Worm (Caenorhabditis elegans) whole organism, L1 larva: ENCODE results near the gene W08A12.3.

Experiments
- C16A3.4 ChIP-seq: fragments of 150-350 bp; optimal IDR thresholded peaks from 2 replicates; lab custom pipeline; 2014; ENCODE audit warnings: missing biosample characterization, missing genetic modification characterization
- C34B4.2 ChIP-seq: sonication (generic microtip); optimal IDR thresholded peaks from 2 replicates; lab custom pipeline; 2017; ENCODE audit warnings: mild to moderate bottlenecking, missing genetic modification characterization, missing compliant biosample characterization
- alr-1 ChIP-seq: fragments of 200-800 bp; sonication (Bioruptor generic); optimal IDR thresholded peaks from 2 replicates; lab custom pipeline; 2018; ENCODE audit warnings: borderline replicate concordance, mild to moderate bottlenecking, missing genetic modification characterization, missing compliant biosample characterization
- aly-2 ChIP-seq: fragments of 150-350 bp; optimal IDR thresholded peaks from 2 replicates; lab custom pipeline; 2014; ENCODE audit warnings: missing biosample characterization, missing genetic modification characterization
- blmp-1 ChIP-seq: fragments of 150-350 bp; optimal IDR thresholded peaks from 2 replicates; lab custom pipeline; 2014; ENCODE audit warnings: missing biosample characterization, missing genetic modification characterization
- ceh-63 ChIP-seq: fragments of 200-800 bp; sonication (Bioruptor generic); optimal IDR thresholded peaks from 2 replicates; lab custom pipeline; 2018; ENCODE audit warnings: mild to moderate bottlenecking, missing genetic modification characterization, missing compliant biosample characterization
- ceh-8 ChIP-seq: fragments of 200-800 bp; sonication (Bioruptor generic); optimal IDR thresholded peaks from 2 replicates; lab custom pipeline; 2018; ENCODE audit warnings: mild to moderate bottlenecking, missing genetic modification characterization, moderate library complexity, missing compliant biosample characterization
- ceh-88 ChIP-seq: fragments of 200-800 bp; sonication (Bioruptor generic); IDR thresholded peaks from 2 replicates; pipeline ENCODE4 v1.3.6; 2022; ENCODE audit warnings: missing genetic modification characterization, missing compliant biosample characterization
- dsc-1 ChIP-seq: sonication (generic microtip); optimal IDR thresholded peaks from 2 replicates; lab custom pipeline; 2016; ENCODE audit warnings: mild to moderate bottlenecking, missing genetic modification characterization, missing compliant biosample characterization
- efl-1 ChIP-seq, 4 experiments: fragments of 150-350 bp; optimal IDR thresholded peaks in 3 of 4; peaks in 1 of 4; 1 replicate in 1 of 4; 2 replicates in 3 of 4; lab custom pipeline; 2014; ENCODE audit warnings: missing biosample characterization in 2 of 4, missing genetic modification characterization in 2 of 4, missing genetic modification reagents in 2 of 4
- egl-27 ChIP-seq, 2 experiments: fragments of 150-350 bp in 1 of 2; sonication (generic microtip); optimal IDR thresholded peaks; 3 replicates each; lab custom pipeline; 2017 to 2018; ENCODE audit warnings: missing biosample characterization in 2 of 2, missing genetic modification characterization in 2 of 2, missing genetic modification reagents in 2 of 2
- elt-2 ChIP-seq: sonication (generic microtip); optimal IDR thresholded peaks from 2 replicates; lab custom pipeline; 2016; ENCODE audit warnings: missing genetic modification characterization, mild to moderate bottlenecking, inconsistent platforms, missing compliant biosample characterization, missing genetic modification reagents
- fkh-4 ChIP-seq: sonication (generic microtip); optimal IDR thresholded peaks from 2 replicates; lab custom pipeline; 2016; ENCODE audit warnings: missing compliant biosample characterization, missing genetic modification characterization, borderline replicate concordance
- fkh-8 ChIP-seq: sonication (generic microtip); optimal IDR thresholded peaks from 2 replicates; lab custom pipeline; 2016; ENCODE audit warnings: mild to moderate bottlenecking, missing genetic modification characterization, missing compliant biosample characterization
- grh-1 ChIP-seq: fragments of 200-800 bp; sonication (Bioruptor generic); IDR thresholded peaks from 2 replicates; pipeline ENCODE4 v1.3.6; 2022; ENCODE audit warnings: missing genetic modification reagents, missing genetic modification characterization, missing compliant biosample characterization
- hlh-4 ChIP-seq: sonication (generic microtip); optimal IDR thresholded peaks from 2 replicates; lab custom pipeline; 2016; ENCODE audit warnings: mild to moderate bottlenecking, missing genetic modification characterization, missing compliant biosample characterization
- isw-1 ChIP-seq: fragments of 200-800 bp; sonication (Bioruptor generic); IDR thresholded peaks from 2 replicates; pipeline ENCODE4 v1.3.6; 2022; ENCODE audit warnings: missing genetic modification characterization, missing compliant biosample characterization
- jun-1 ChIP-seq: fragments of 150-350 bp; optimal IDR thresholded peaks from 2 replicates; lab custom pipeline; 2014; ENCODE audit warnings: missing biosample characterization, missing genetic modification reagents, missing genetic modification characterization
- lin-13 ChIP-seq: fragments of 150-350 bp; optimal IDR thresholded peaks from 2 replicates; lab custom pipeline; 2014; ENCODE audit warnings: missing biosample characterization, missing genetic modification reagents, missing genetic modification characterization
- lin-14 ChIP-seq: fragments of 200-800 bp; sonication (Bioruptor generic); optimal IDR thresholded peaks from 2 replicates; lab custom pipeline; 2018; ENCODE audit warnings: mild to moderate bottlenecking, missing genetic modification characterization, moderate library complexity, missing compliant biosample characterization
- lir-3 ChIP-seq: sonication (generic microtip); optimal IDR thresholded peaks from 2 replicates; lab custom pipeline; 2016; ENCODE audit warnings: mild to moderate bottlenecking, missing genetic modification characterization, moderate library complexity, missing compliant biosample characterization; ENCODE audit not compliant: poor library complexity
- lsy-2 ChIP-seq, 2 experiments: fragments of 150-350 bp; optimal IDR thresholded peaks; 2 replicates each; lab custom pipeline; 2014; ENCODE audit warnings: missing biosample characterization in 2 of 2, missing genetic modification characterization in 2 of 2
- mab-9 ChIP-seq: fragments of 200-800 bp; sonication (Bioruptor generic); IDR thresholded peaks from 2 replicates; pipeline ENCODE4 v1.3.6; 2022; ENCODE audit warnings: missing genetic modification reagents, missing genetic modification characterization, missing compliant biosample characterization
- mdl-1 ChIP-seq, 2 experiments: fragments of 150-350 bp; optimal IDR thresholded peaks; 2 replicates each; lab custom pipeline; 2014 to 2017; ENCODE audit warnings: missing biosample characterization in 2 of 2, missing genetic modification characterization in 2 of 2, inconsistent platforms in 1 of 2
- mep-1 ChIP-seq: fragments of 150-350 bp; optimal IDR thresholded peaks from 2 replicates; lab custom pipeline; 2014; ENCODE audit warnings: missing biosample characterization, missing genetic modification characterization
- nhr-11 ChIP-seq: fragments of 150-350 bp; optimal IDR thresholded peaks from 2 replicates; lab custom pipeline; 2014; ENCODE audit warnings: missing biosample characterization, missing genetic modification characterization
- nhr-12 ChIP-seq: sonication (generic microtip); optimal IDR thresholded peaks from 2 replicates; lab custom pipeline; 2017; ENCODE audit warnings: missing biosample characterization, missing genetic modification characterization
- nhr-19 ChIP-seq: fragments of 200-800 bp; sonication (Bioruptor generic); conservative IDR thresholded peaks from 2 replicates; pipeline ENCODE4 v1.3.6; 2022; ENCODE audit warnings: missing genetic modification characterization, missing compliant biosample characterization
- nhr-237 ChIP-seq: fragments of 150-350 bp; optimal IDR thresholded peaks from 2 replicates; lab custom pipeline; 2014; ENCODE audit warnings: missing biosample characterization, missing genetic modification characterization
- nhr-47 ChIP-seq: sonication (generic microtip); optimal IDR thresholded peaks from 2 replicates; lab custom pipeline; 2016; ENCODE audit warnings: mild to moderate bottlenecking, missing genetic modification characterization, moderate library complexity, missing compliant biosample characterization
- nhr-71 ChIP-seq: sonication (generic microtip); optimal IDR thresholded peaks from 2 replicates; lab custom pipeline; 2016; ENCODE audit warnings: mild to moderate bottlenecking, missing genetic modification characterization, moderate library complexity, missing compliant biosample characterization
- nhr-77 ChIP-seq: fragments of 150-350 bp; optimal IDR thresholded peaks from 2 replicates; lab custom pipeline; 2014; ENCODE audit warnings: missing biosample characterization, missing genetic modification characterization
- nhr-84 ChIP-seq: sonication (generic microtip); optimal IDR thresholded peaks from 2 replicates; lab custom pipeline; 2017; ENCODE audit warnings: missing biosample characterization, missing genetic modification characterization
- nhr-85 ChIP-seq: sonication (generic microtip); peaks from one replicate; lab custom pipeline; 2016; ENCODE audit warnings: missing genetic modification characterization, inconsistent platforms, missing compliant biosample characterization
- pax-3 ChIP-seq: fragments of 200-800 bp; sonication (Bioruptor generic); optimal IDR thresholded peaks from 2 replicates; lab custom pipeline; 2018; ENCODE audit warnings: mild to moderate bottlenecking, missing genetic modification characterization, moderate library complexity, missing compliant biosample characterization
- rnt-1 ChIP-seq: sonication (generic microtip); optimal IDR thresholded peaks from 2 replicates; lab custom pipeline; 2016; ENCODE audit warnings: mild to moderate bottlenecking, missing genetic modification characterization, moderate library complexity, missing compliant biosample characterization
- snpc-4 ChIP-seq: fragments of 150-350 bp; optimal IDR thresholded peaks from 2 replicates; lab custom pipeline; 2014; ENCODE audit warnings: missing biosample characterization, missing genetic modification characterization
- snu-23 ChIP-seq: sonication (generic microtip); optimal IDR thresholded peaks from 2 replicates; lab custom pipeline; 2016; ENCODE audit warnings: missing genetic modification characterization, missing compliant biosample characterization
- sox-4 ChIP-seq: sonication (generic microtip); optimal IDR thresholded peaks from 2 replicates; lab custom pipeline; 2016; ENCODE audit warnings: missing genetic modification characterization, missing compliant biosample characterization
- sptf-1 ChIP-seq: fragments of 150-350 bp; optimal IDR thresholded peaks from 2 replicates; lab custom pipeline; 2014; ENCODE audit warnings: missing biosample characterization, missing genetic modification characterization
- tlp-1 ChIP-seq: fragments of 150-350 bp; optimal IDR thresholded peaks from 2 replicates; lab custom pipeline; 2014; ENCODE audit warnings: missing biosample characterization, missing genetic modification characterization
- unc-130 ChIP-seq: fragments of 150-350 bp; optimal IDR thresholded peaks from 2 replicates; lab custom pipeline; 2017; ENCODE audit warnings: missing biosample characterization, missing genetic modification characterization, inconsistent platforms
- unc-30 ChIP-seq: sonication (generic microtip); optimal IDR thresholded peaks from 2 replicates; lab custom pipeline; 2017; ENCODE audit warnings: missing biosample characterization, missing genetic modification characterization
- unc-62 ChIP-seq: fragments of 150-350 bp; optimal IDR thresholded peaks from 2 replicates; lab custom pipeline; 2014; ENCODE audit warnings: missing biosample characterization, missing genetic modification reagents, missing genetic modification characterization
- vab-15 ChIP-seq: sonication (generic microtip); optimal IDR thresholded peaks from 2 replicates; lab custom pipeline; 2017; ENCODE audit warnings: missing genotype, mild to moderate bottlenecking, missing genetic modification characterization, missing compliant biosample characterization
- zag-1 ChIP-seq: fragments of 150-350 bp; optimal IDR thresholded peaks from 2 replicates; lab custom pipeline; 2014; ENCODE audit warnings: missing biosample characterization, missing genetic modification characterization
- ztf-11 ChIP-seq, 2 experiments: sonication (generic microtip); optimal IDR thresholded peaks; 2 replicates each; lab custom pipeline; 2016 to 2017; ENCODE audit warnings: missing genetic modification characterization in 2 of 2, missing biosample characterization in 1 of 2, missing compliant biosample characterization in 1 of 2
- ztf-4 ChIP-seq: fragments of 150-350 bp; optimal IDR thresholded peaks from 2 replicates; lab custom pipeline; 2014; ENCODE audit warnings: missing biosample characterization, missing genetic modification characterization

The W08A12.3 gene

DNA sequence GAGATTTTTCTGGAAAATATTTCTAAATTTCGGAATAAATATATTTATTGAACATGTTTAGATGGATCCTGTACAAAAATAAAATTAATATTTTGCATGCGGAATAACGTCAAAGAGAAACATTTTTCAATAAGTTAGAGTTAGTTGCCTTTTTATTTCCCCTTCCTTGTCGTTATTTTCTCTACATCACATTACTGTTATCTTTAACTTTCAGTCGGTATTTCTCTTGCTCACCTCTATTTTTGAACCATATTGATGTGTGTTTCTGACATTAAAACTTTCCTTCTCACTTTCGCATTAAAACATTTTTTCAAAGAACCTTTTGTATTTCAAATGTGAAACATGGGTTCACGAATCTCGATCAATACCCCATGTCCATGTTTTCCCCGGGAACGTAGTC lies 12.2 kb upstream of the W08A12.3 start, which contains the start of gene Y39H10B.3:
TSS of gene Y39H10B.3 (plus strand) at position 301 of the 400 bp plus-strand sequence.
- TF ChIP-seq nhr-19 (GFP tag; lab: Robert Waterston, UW) (no peak), snu-23 (GFP tag; lab: Kevin White, UChicago) (no peak), nhr-12 (no peak), nhr-237 (tag; lab: Kevin White, UChicago) (no peak), jun-1 (tag; lab: Kevin White, UChicago) (no peak), lir-3 (tag; lab: Kevin White, UChicago) (no peak)

DNA sequence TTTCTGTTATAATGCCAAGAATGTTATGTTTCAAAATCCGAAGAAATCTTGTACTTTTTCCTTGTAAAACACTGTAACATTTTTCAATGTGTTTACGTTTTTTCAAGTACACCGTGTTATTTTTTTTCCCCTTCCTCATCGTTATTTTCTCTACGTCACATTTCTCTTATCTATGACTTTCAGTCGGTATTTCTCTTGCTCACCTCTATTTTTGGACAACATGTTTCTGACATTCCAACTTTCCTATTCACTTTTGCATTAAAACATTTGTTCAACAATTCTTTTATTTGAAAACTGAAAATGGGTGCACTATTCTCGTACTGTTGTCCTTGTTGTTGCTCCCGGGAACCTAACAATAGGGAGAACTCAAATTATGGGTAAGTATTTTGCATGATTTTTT lies 9.6 kb upstream of the W08A12.3 start, which contains the start of gene pals-33:
TSS of gene pals-33 (plus strand) at position 301 of the 400 bp plus-strand sequence.
- TF ChIP-seq unc-30: no peak
- no peak for TF ChIP-seq ceh-8 (GFP tag; lab: Kevin White, UChicago)
- no peak for TF ChIP-seq dsc-1 (tag; lab: Kevin White, UChicago)
- no peak for TF ChIP-seq mdl-1 (tag; optimal IDR thresholded peaks at IDR 0.05; lab: Kevin White, UChicago)
- TF ChIP-seq unc-62 (GFP tag; lab: Kevin White, UChicago): no peak
- no peak for TF ChIP-seq nhr-47 (tag; lab: Kevin White, UChicago)
- no peak for TF ChIP-seq lin-13 (GFP tag; lab: Kevin White, UChicago)
- TF ChIP-seq C16A3.4 (tag; lab: Kevin White, UChicago): no peak
- no peak for TF ChIP-seq nhr-237 (tag; lab: Kevin White, UChicago)
- no peak for TF ChIP-seq isw-1 (GFP tag; lab: Robert Waterston, UW)
- TF ChIP-seq C34B4.2 (tag; lab: Kevin White, UChicago): no peak
- no peak for TF ChIP-seq rnt-1 (tag; lab: Kevin White, UChicago)
- no peak for TF ChIP-seq unc-130 (tag; lab: Kevin White, UChicago)
- no peak for TF ChIP-seq pax-3
- TF ChIP-seq mep-1: no peak
- TF ChIP-seq sox-4 (tag; lab: Kevin White, UChicago): no peak
- no peak for TF ChIP-seq tlp-1 (tag; lab: Kevin White, UChicago)
- TF ChIP-seq zag-1 (tag; lab: Kevin White, UChicago): no peak
- TF ChIP-seq egl-27 (tag; optimal IDR thresholded peaks at IDR 0.05; lab: Kevin White, UChicago): no peak

DNA sequence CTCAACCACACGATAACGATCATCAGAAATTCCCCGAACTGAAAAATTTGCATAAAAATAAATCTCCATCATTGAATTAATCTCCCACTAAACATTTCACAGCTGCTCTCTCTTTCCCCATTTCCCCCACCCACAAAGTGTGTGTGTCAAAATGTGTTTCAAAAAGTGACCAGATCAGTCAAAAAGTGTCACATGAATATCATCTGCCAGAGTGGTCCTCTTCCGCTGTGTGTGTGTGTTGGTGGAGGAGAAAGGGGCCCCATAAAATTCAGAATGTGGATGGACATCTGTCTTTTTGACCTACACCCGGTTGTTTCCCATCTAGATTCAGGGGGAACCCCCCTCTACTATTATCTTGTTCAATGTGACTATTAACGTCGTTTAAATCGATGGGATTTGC lies 5.4 kb upstream of the W08A12.3 start:
- TF ChIP-seq fkh-4 (tag; lab: Kevin White, UChicago) (no peak), rnt-1 (tag; lab: Kevin White, UChicago) (peak; percentile 57), nhr-11 (tag; lab: Kevin White, UChicago) (no peak), blmp-1 (tag; lab: Kevin White, UChicago) (no peak), snpc-4 (tag; lab: Kevin White, UChicago) (no peak), vab-15 (no peak), hlh-4 (tag; lab: Kevin White, UChicago) (no peak), mep-1 (no peak), grh-1 (GFP tag; lab: Robert Waterston, UW) (no peak), C34B4.2 (tag; lab: Kevin White, UChicago) (no peak), nhr-77 (tag; lab: Kevin White, UChicago) (no peak), unc-130 (tag; lab: Kevin White, UChicago) (peak; percentile 42), ztf-11 (tag; optimal IDR thresholded peaks at IDR 0.05; lab: Kevin White, UChicago) (no peak), ceh-63 (GFP tag; lab: Kevin White, UChicago) (no peak), snu-23 (GFP tag; lab: Kevin White, UChicago) (no peak), fkh-8 (no peak), mdl-1 (tag; optimal IDR thresholded peaks at IDR 0.05; lab: Kevin White, UChicago) (no peak), C16A3.4 (tag; lab: Kevin White, UChicago) (no peak), egl-27 (tag; optimal IDR thresholded peaks at IDR 0.05; lab: Kevin White, UChicago) (no peak), sptf-1 (tag; lab: Kevin White, UChicago) (no peak), lin-14 (GFP tag; lab: Kevin White, UChicago) (peak; percentile 89), efl-1 (optimal IDR thresholded peaks at IDR 0.05; lab: Kevin White, UChicago) (no peak), efl-1 (GFP tag; optimal IDR thresholded peaks at IDR 0.05 in 1 of 2; lab: Kevin White, UChicago) (peak in 1 of 2 experiments; percentile 64), aly-2 (tag; lab: Kevin White, UChicago) (no peak), ceh-88 (GFP tag; lab: Robert Waterston, UW) (no peak), lsy-2 (tag; optimal IDR thresholded peaks at IDR 0.05; lab: Kevin White, UChicago) (peak; percentile 23 to 33), elt-2 (no peak), nhr-71 (tag; lab: Kevin White, UChicago) (no peak), nhr-12 (no peak), ztf-4 (tag; lab: Kevin White, UChicago) (no peak), mab-9 (GFP tag; lab: Robert Waterston, UW) (no peak), nhr-85 (tag; lab: Kevin White, UChicago) (no peak), nhr-84 (tag; lab: Kevin White, UChicago) (no peak), alr-1 (tag; lab: Kevin White, UChicago) (no peak)
